Worm (Caenorhabditis elegans) whole organism, L4 larva: ENCODE results near the gene Y7A9D.1.

Experiments used
- F26F4.8 ChIP-seq: fragments of 200-800 bp; sonication (Bioruptor generic); conservative IDR thresholded peaks from 2 replicates; pipeline ENCODE4 v1.3.6; 2022; ENCODE audit warnings: missing genetic modification characterization, missing compliant biosample characterization
- F37D6.2 ChIP-seq: sonication (generic microtip); optimal IDR thresholded peaks from 2 replicates; lab custom pipeline; 2016; ENCODE audit warnings: mild to moderate bottlenecking, missing genetic modification characterization, missing compliant biosample characterization
- F44E2.7 ChIP-seq: fragments of 200-800 bp; sonication (Bioruptor generic); IDR thresholded peaks from 2 replicates; pipeline ENCODE4 v2.1.2; 2022; ENCODE audit warnings: missing genetic modification characterization, missing compliant biosample characterization
- T20F7.1 ChIP-seq: fragments of 200-800 bp; sonication (Bioruptor generic); optimal IDR thresholded peaks from 2 replicates; lab custom pipeline; 2018; ENCODE audit warnings: mild to moderate bottlenecking, missing genetic modification characterization, missing compliant biosample characterization
- T26A8.4 ChIP-seq: fragments of 200-800 bp; sonication (Bioruptor generic); IDR thresholded peaks from 2 replicates; pipeline ENCODE4 v1.3.6; 2022; ENCODE audit warnings: missing genetic modification characterization, missing compliant biosample characterization
- Y48G9A.11 ChIP-seq: fragments of 200-800 bp; sonication (Bioruptor generic); IDR thresholded peaks from 2 replicates; pipeline ENCODE4 v1.3.6; 2022; ENCODE audit warnings: missing genetic modification reagents, missing genetic modification characterization, missing compliant biosample characterization
- Y75B8A.6 ChIP-seq: fragments of 200-800 bp; sonication (Bioruptor generic); IDR thresholded peaks from 2 replicates; pipeline ENCODE4 v1.3.6; 2022; ENCODE audit warnings: missing genetic modification reagents, missing genetic modification characterization, missing compliant biosample characterization
- ZK546.5 ChIP-seq, 2 experiments: sonication (generic microtip); optimal IDR thresholded peaks; 2 replicates each; lab custom pipeline; 2017; ENCODE audit warnings: missing biosample characterization in 2 of 2, missing genetic modification characterization in 2 of 2
- aha-1 ChIP-seq: fragments of 150-350 bp; peaks from one replicate; lab custom pipeline; 2014; ENCODE audit warnings: missing biosample characterization, missing genetic modification characterization
- attf-4 ChIP-seq: sonication (generic microtip); optimal IDR thresholded peaks from 3 replicates; lab custom pipeline; 2017; ENCODE audit warnings: missing biosample characterization, missing genetic modification characterization
- ceh-28 ChIP-seq: fragments of 150-350 bp; optimal IDR thresholded peaks from 2 replicates; lab custom pipeline; 2014; ENCODE audit warnings: missing biosample characterization, missing genetic modification reagents, missing genetic modification characterization
- ceh-32 ChIP-seq: sonication (generic microtip); optimal IDR thresholded peaks from 2 replicates; lab custom pipeline; 2016; ENCODE audit warnings: mild to moderate bottlenecking, missing genetic modification characterization, missing compliant biosample characterization; ENCODE audit not compliant: poor library complexity
- ceh-62 ChIP-seq: sonication (generic microtip); optimal IDR thresholded peaks from 2 replicates; lab custom pipeline; 2017; ENCODE audit warnings: missing biosample characterization, missing genetic modification characterization
- ceh-82 ChIP-seq: sonication (generic microtip); optimal IDR thresholded peaks from 2 replicates; lab custom pipeline; 2017; ENCODE audit warnings: missing biosample characterization, missing genetic modification characterization
- ctbp-1 ChIP-seq: fragments of 200-800 bp; sonication (Bioruptor generic); IDR thresholded peaks from 2 replicates; pipeline ENCODE4 v1.3.6; 2022; ENCODE audit warnings: missing genetic modification reagents, missing genetic modification characterization, missing compliant biosample characterization
- daf-8 ChIP-seq: fragments of 200-800 bp; sonication (Bioruptor generic); IDR thresholded peaks from 2 replicates; pipeline ENCODE4 v1.3.6; 2022; ENCODE audit warnings: missing genetic modification characterization, missing compliant biosample characterization
- dmd-9 ChIP-seq: fragments of 200-800 bp; sonication (Bioruptor generic); IDR thresholded peaks from 2 replicates; pipeline ENCODE4 v1.3.6; 2022; ENCODE audit warnings: missing genetic modification reagents, missing genetic modification characterization, missing compliant biosample characterization
- dpl-1 ChIP-seq: fragments of 150-350 bp; optimal IDR thresholded peaks from 2 replicates; lab custom pipeline; 2014; ENCODE audit warnings: missing biosample characterization, missing genetic modification reagents, missing genetic modification characterization
- duxl-1 ChIP-seq: sonication (generic microtip); optimal IDR thresholded peaks from 2 replicates; lab custom pipeline; 2016; ENCODE audit warnings: mild to moderate bottlenecking, missing genetic modification characterization, moderate library complexity, missing compliant biosample characterization; ENCODE audit not compliant: poor library complexity
- dve-1 ChIP-seq: sonication (generic microtip); optimal IDR thresholded peaks from 2 replicates; lab custom pipeline; 2017; ENCODE audit warnings: antibody characterized with exemption, mild to moderate bottlenecking, missing genetic modification characterization, missing compliant biosample characterization; ENCODE audit not compliant: insufficient read depth
- egl-27 ChIP-seq: sonication (generic microtip); optimal IDR thresholded peaks from 3 replicates; lab custom pipeline; 2017; ENCODE audit warnings: missing biosample characterization, missing genetic modification reagents, missing genetic modification characterization
- fos-1 ChIP-seq: fragments of 150-350 bp; optimal IDR thresholded peaks from 2 replicates; lab custom pipeline; 2014; ENCODE audit warnings: missing biosample characterization, missing genetic modification characterization
- gei-8 ChIP-seq: fragments of 200-800 bp; sonication (Bioruptor generic); optimal IDR thresholded peaks from 2 replicates; lab custom pipeline; 2018; ENCODE audit warnings: mild to moderate bottlenecking, missing genetic modification characterization, missing compliant biosample characterization
- jun-1 ChIP-seq: fragments of 150-350 bp; optimal IDR thresholded peaks from 2 replicates; lab custom pipeline; 2014; ENCODE audit warnings: missing biosample characterization, missing genetic modification reagents, missing genetic modification characterization
- lin-1 ChIP-seq: fragments of 200-800 bp; sonication (Bioruptor generic); IDR thresholded peaks from 2 replicates; pipeline ENCODE4 v1.3.6; 2022; ENCODE audit warnings: missing genetic modification reagents, missing genetic modification characterization, missing compliant biosample characterization
- lin-15B ChIP-seq: fragments of 150-350 bp; sonication (generic microtip); optimal IDR thresholded peaks from 3 replicates; lab custom pipeline; 2014; ENCODE audit warnings: missing biosample characterization, missing genetic modification characterization
- lin-29 ChIP-seq: fragments of 200-800 bp; sonication (Bioruptor generic); IDR thresholded peaks from 2 replicates; pipeline ENCODE4 v1.3.6; 2022; ENCODE audit warnings: missing genetic modification reagents, missing genetic modification characterization, missing compliant biosample characterization
- lir-3 ChIP-seq: sonication (generic microtip); optimal IDR thresholded peaks from 2 replicates; lab custom pipeline; 2016; ENCODE audit warnings: mild to moderate bottlenecking, missing genetic modification characterization, missing compliant biosample characterization
- lsy-2 ChIP-seq, 2 experiments: fragments of 150-350 bp in 1 of 2; sonication (generic microtip) in 1 of 2; optimal IDR thresholded peaks; 2 replicates each; lab custom pipeline; 2014 to 2017; ENCODE audit warnings: missing biosample characterization in 2 of 2, missing genetic modification characterization in 2 of 2
- madf-5 ChIP-seq, 2 experiments: fragments of 200-800 bp; sonication (Bioruptor generic); IDR thresholded peaks; 2 replicates each; pipeline ENCODE4 v1.3.6; 2022; ENCODE audit warnings: missing compliant biosample characterization in 2 of 2, missing genetic modification characterization in 2 of 2
- mdt-29 ChIP-seq: fragments of 200-800 bp; sonication (Bioruptor generic); IDR thresholded peaks from 2 replicates; pipeline ENCODE4 v1.3.6; 2022; ENCODE audit warnings: missing genetic modification reagents, missing genetic modification characterization, missing compliant biosample characterization
- mxl-2 ChIP-seq: fragments of 200-800 bp; sonication (Bioruptor generic); conservative IDR thresholded peaks from 2 replicates; pipeline ENCODE4 v1.3.6; 2022; ENCODE audit warnings: missing genetic modification reagents, missing genetic modification characterization, missing compliant biosample characterization
- mxl-3 ChIP-seq: fragments of 200-800 bp; sonication (Bioruptor generic); optimal IDR thresholded peaks from 2 replicates; lab custom pipeline; 2018; ENCODE audit warnings: mild to moderate bottlenecking, missing genetic modification characterization, missing compliant biosample characterization
- nhr-10 ChIP-seq: fragments of 150-350 bp; optimal IDR thresholded peaks from 2 replicates; lab custom pipeline; 2014; ENCODE audit warnings: missing biosample characterization, missing genetic modification characterization
- nhr-111 ChIP-seq: fragments of 200-800 bp; sonication (Bioruptor generic); optimal IDR thresholded peaks from 2 replicates; lab custom pipeline; 2018; ENCODE audit warnings: mild to moderate bottlenecking, missing genetic modification characterization, missing compliant biosample characterization
- nhr-41 ChIP-seq: fragments of 200-800 bp; sonication (Bioruptor generic); IDR thresholded peaks from 2 replicates; pipeline ENCODE4 v1.3.6; 2022; ENCODE audit warnings: missing genetic modification reagents, missing genetic modification characterization, missing compliant biosample characterization
- nhr-77 ChIP-seq: fragments of 150-350 bp; optimal IDR thresholded peaks from 2 replicates; lab custom pipeline; 2014; ENCODE audit warnings: missing biosample characterization, missing genetic modification characterization
- php-3 ChIP-seq: fragments of 200-800 bp; sonication (Bioruptor generic); IDR thresholded peaks from 2 replicates; pipeline ENCODE4 v1.3.6; 2022; ENCODE audit warnings: missing genetic modification reagents, missing genetic modification characterization, missing compliant biosample characterization
- rbr-2 ChIP-seq: sonication (generic microtip); optimal IDR thresholded peaks from 2 replicates; lab custom pipeline; 2016; ENCODE audit warnings: missing genotype, missing genetic modification characterization, missing compliant biosample characterization
- sdz-12 ChIP-seq: fragments of 200-800 bp; sonication (Bioruptor generic); optimal IDR thresholded peaks from 2 replicates; lab custom pipeline; 2018; ENCODE audit warnings: mild to moderate bottlenecking, missing genetic modification characterization, missing compliant biosample characterization
- set-16 ChIP-seq: fragments of 200-800 bp; sonication (Bioruptor generic); IDR thresholded peaks from 2 replicates; pipeline ENCODE4 v1.3.6; 2022; ENCODE audit warnings: missing genetic modification reagents, missing genetic modification characterization, missing compliant biosample characterization
- snpc-1.2 ChIP-seq: fragments of 200-800 bp; sonication (Bioruptor generic); IDR thresholded peaks from 2 replicates; pipeline ENCODE4 v1.3.6; 2022; ENCODE audit warnings: missing genetic modification reagents, missing genetic modification characterization, missing compliant biosample characterization
- spr-3 ChIP-seq: fragments of 200-800 bp; sonication (Bioruptor generic); optimal IDR thresholded peaks from 2 replicates; lab custom pipeline; 2018; ENCODE audit warnings: mild to moderate bottlenecking, missing genetic modification characterization, missing compliant biosample characterization
- tag-97 ChIP-seq: fragments of 200-800 bp; sonication (Bioruptor generic); IDR thresholded peaks from 2 replicates; pipeline ENCODE4 v1.3.6; 2022; ENCODE audit warnings: missing genetic modification characterization, missing compliant biosample characterization
- tra-1 ChIP-seq: fragments of 200-800 bp; sonication (Bioruptor generic); IDR thresholded peaks from 2 replicates; pipeline ENCODE4 v1.3.6; 2022; ENCODE audit warnings: missing genetic modification reagents, missing genetic modification characterization, missing compliant biosample characterization
- unc-130 ChIP-seq: sonication (generic microtip); optimal IDR thresholded peaks from 2 replicates; lab custom pipeline; 2016; ENCODE audit warnings: missing genetic modification reagents, missing genetic modification characterization, missing compliant biosample characterization
- unc-62 ChIP-seq, 3 experiments: fragments of 150-350 bp in 1 of 3; sonication (generic microtip); optimal IDR thresholded peaks in 2 of 3; peaks in 1 of 3; 1 replicate in 1 of 3; 2 replicates in 2 of 3; lab custom pipeline; 2014 to 2017; ENCODE audit warnings: missing biosample characterization in 3 of 3, missing genetic modification characterization in 3 of 3, missing genetic modification reagents in 3 of 3, missing genotype in 1 of 3
- zfp-2 ChIP-seq: sonication (generic microtip); optimal IDR thresholded peaks from 2 replicates; lab custom pipeline; 2016; ENCODE audit warnings: mild to moderate bottlenecking, missing genetic modification characterization, missing compliant biosample characterization
- ztf-11 ChIP-seq: fragments of 150-350 bp; optimal IDR thresholded peaks from 2 replicates; lab custom pipeline; 2014; ENCODE audit warnings: missing biosample characterization, missing genetic modification characterization
- ztf-7 ChIP-seq: fragments of 150-350 bp; optimal IDR thresholded peaks from 2 replicates; lab custom pipeline; 2014; ENCODE audit warnings: missing biosample characterization, missing genetic modification characterization

Gene Y7A9D.1

ce11 chrIV:16388856-16389461 is 6.9 kb upstream of the Y7A9D.1 start (continued):
- no peak for TF ChIP-seq egl-27 (tag; lab: Kevin White, UChicago)
- TF ChIP-seq dpl-1 (GFP tag; lab: Kevin White, UChicago), result peak; percentile 42
- TF ChIP-seq ceh-32 (tag; lab: Kevin White, UChicago), result no peak
- peak; percentile 63; the same call in 1 of the 2 replicates for TF ChIP-seq ctbp-1 (GFP tag; lab: Robert Waterston, UW)
- TF ChIP-seq lin-1 (GFP tag; lab: Robert Waterston, UW), result peak; percentile 85
- no peak for TF ChIP-seq unc-62 (GFP tag; optimal IDR thresholded peaks at IDR 0.05 in 1 of 2; lab: Kevin White, UChicago)
- TF ChIP-seq unc-62 (tag; optimal IDR thresholded peaks at IDR 0.05; lab: Kevin White, UChicago), result no peak
- TF ChIP-seq lin-29 (GFP tag; lab: Robert Waterston, UW), result no peak
- peak; percentile 45 for TF ChIP-seq F37D6.2 (tag; lab: Kevin White, UChicago)
- TF ChIP-seq ZK546.5 (tag; optimal IDR thresholded peaks at IDR 0.05; lab: Kevin White, UChicago), result no peak
- no peak for TF ChIP-seq Y75B8A.6 (GFP tag; lab: Robert Waterston, UW)
- no peak for TF ChIP-seq lin-15B (tag; lab: Kevin White, UChicago)
- no peak for TF ChIP-seq F44E2.7 (GFP tag; lab: Robert Waterston, UW)
- no peak for TF ChIP-seq daf-8
- TF ChIP-seq attf-4 (tag; lab: Kevin White, UChicago), result no peak
- TF ChIP-seq nhr-41 (GFP tag; lab: Robert Waterston, UW), result 0 out of 2 replicates have a peak, but pooled peaks have one; percentile 49
- TF ChIP-seq T26A8.4 (GFP tag; lab: Robert Waterston, UW), result peak; percentile 89
- TF ChIP-seq spr-3 (GFP tag; lab: Kevin White, UChicago), result peak; percentile 66
- TF ChIP-seq ztf-7, result peak; percentile 37
- 0 out of 4 replicates have a peak, but pooled peaks of 1 of the 2 experiments have one; percentile 50 for TF ChIP-seq madf-5 (GFP tag; IDR thresholded peaks at IDR 0.05; lab: Robert Waterston, UW)
- TF ChIP-seq F26F4.8, result peak; percentile 78; the same call in 1 of the 2 replicates
- TF ChIP-seq set-16 (GFP tag; lab: Robert Waterston, UW), result peak; percentile 23; the same call in 1 of the 2 replicates
- TF ChIP-seq mdt-29, result peak; percentile 80
- peak; percentile 75 for TF ChIP-seq rbr-2
- peak; percentile 55 for TF ChIP-seq zfp-2 (tag; lab: Kevin White, UChicago)
- TF ChIP-seq ceh-82 (tag; lab: Kevin White, UChicago), result no peak
- no peak for TF ChIP-seq fos-1 (tag; lab: Kevin White, UChicago)
- TF ChIP-seq lsy-2 (tag; optimal IDR thresholded peaks at IDR 0.05; lab: Kevin White, UChicago), result peak in 1 of 2 experiments; percentile 65
- TF ChIP-seq jun-1, result no peak
- peak; percentile 48; the same call in 1 of the 2 replicates for TF ChIP-seq Y48G9A.11
- TF ChIP-seq nhr-77, result peak; percentile 38
- peak; percentile 67 for TF ChIP-seq duxl-1 (tag; lab: Kevin White, UChicago)
- TF ChIP-seq unc-130 (GFP tag; lab: Kevin White, UChicago), result peak; percentile 68
- peak; percentile 68 for TF ChIP-seq php-3 (GFP tag; lab: Robert Waterston, UW)
- peak; percentile 79; the same call in 1 of the 2 replicates for TF ChIP-seq tra-1 (GFP tag; lab: Robert Waterston, UW)
- no peak for TF ChIP-seq ceh-62 (tag; lab: Kevin White, UChicago)
- TF ChIP-seq nhr-111, result peak; percentile 26
- no peak for TF ChIP-seq tag-97 (GFP tag; lab: Robert Waterston, UW)
- TF ChIP-seq dmd-9 (GFP tag; lab: Robert Waterston, UW), result 0 out of 2 replicates have a peak, but pooled peaks have one; percentile 46
- TF ChIP-seq nhr-10, result no peak
- no peak for TF ChIP-seq sdz-12 (GFP tag; lab: Kevin White, UChicago)
- TF ChIP-seq dve-1, result peak; percentile 73
- no peak for TF ChIP-seq aha-1 (tag; lab: Kevin White, UChicago)
- TF ChIP-seq T20F7.1 (GFP tag; lab: Kevin White, UChicago), result peak; percentile 35
- TF ChIP-seq lir-3, result peak; percentile 72
- TF ChIP-seq snpc-1.2 (GFP tag; lab: Robert Waterston, UW), result peak; percentile 99
- peak; percentile 53 for TF ChIP-seq mxl-3 (GFP tag; lab: Kevin White, UChicago)
- 0 out of 2 replicates have a peak, but pooled peaks have one; percentile 37 for TF ChIP-seq mxl-2 (GFP tag; lab: Robert Waterston, UW)
- no peak for TF ChIP-seq ztf-11
- no peak for TF ChIP-seq gei-8 (GFP tag; lab: Kevin White, UChicago)
- no peak for TF ChIP-seq ceh-28
